Worm (Caenorhabditis elegans) whole organism, L1 larva: ENCODE data around the gene tkr-2.

ENCODE experiments used
- ceh-82 ChIP-seq, 3 experiments: fragments of 150-350 bp in 1 of 3; sonication (generic microtip) in 2 of 3; optimal IDR thresholded peaks; 2 replicates each; lab custom pipeline; 2014 to 2017; ENCODE audit warnings: missing biosample characterization in 3 of 3, missing genetic modification characterization in 3 of 3
- dpl-1 ChIP-seq, 3 experiments: fragments of 150-350 bp in 2 of 3; sonication (generic microtip) in 1 of 3; optimal IDR thresholded peaks; 2 replicates each; lab custom pipeline; 2014 to 2017; ENCODE audit warnings: missing biosample characterization in 3 of 3, missing genetic modification characterization in 3 of 3, missing genetic modification reagents in 3 of 3
- dsc-1 ChIP-seq: sonication (generic microtip); optimal IDR thresholded peaks from 2 replicates; lab custom pipeline; 2016; ENCODE audit warnings: mild to moderate bottlenecking, missing genetic modification characterization, missing compliant biosample characterization
- jun-1 ChIP-seq: fragments of 150-350 bp; optimal IDR thresholded peaks from 2 replicates; lab custom pipeline; 2014; ENCODE audit warnings: missing biosample characterization, missing genetic modification reagents, missing genetic modification characterization
- lin-13 ChIP-seq: fragments of 150-350 bp; optimal IDR thresholded peaks from 2 replicates; lab custom pipeline; 2014; ENCODE audit warnings: missing biosample characterization, missing genetic modification reagents, missing genetic modification characterization
- lin-15B ChIP-seq: fragments of 150-350 bp; sonication (generic microtip); optimal IDR thresholded peaks from 3 replicates; lab custom pipeline; 2014; ENCODE audit warnings: missing biosample characterization, missing genetic modification characterization
- nhr-85 ChIP-seq: sonication (generic microtip); peaks from one replicate; lab custom pipeline; 2016; ENCODE audit warnings: missing genetic modification characterization, inconsistent platforms, missing compliant biosample characterization
- pqm-1 ChIP-seq: sonication (generic microtip); optimal IDR thresholded peaks from 3 replicates; lab custom pipeline; 2017; ENCODE audit warnings: missing biosample characterization, missing genetic modification characterization
- snu-23 ChIP-seq: sonication (generic microtip); optimal IDR thresholded peaks from 2 replicates; lab custom pipeline; 2016; ENCODE audit warnings: missing genetic modification characterization, missing compliant biosample characterization
- tbx-2 ChIP-seq: sonication (generic microtip); optimal IDR thresholded peaks from 2 replicates; lab custom pipeline; 2016; ENCODE audit warnings: missing genetic modification characterization, missing compliant biosample characterization
- unc-86 ChIP-seq: sonication (generic microtip); optimal IDR thresholded peaks from 2 replicates; lab custom pipeline; 2016; ENCODE audit warnings: missing genetic modification characterization, missing compliant biosample characterization

ce11 chrIV:6209337-6209736 is 7.5 kb downstream of the tkr-2 start:
- TF ChIP-seq lin-13 (GFP tag; lab: Kevin White, UChicago) (no peak), tbx-2 (no peak), lin-15B (tag; lab: Kevin White, UChicago) (no peak), snu-23 (GFP tag; lab: Kevin White, UChicago) (no peak), dsc-1 (tag; lab: Kevin White, UChicago) (no peak), nhr-85 (tag; lab: Kevin White, UChicago) (no peak), pqm-1 (tag; lab: Kevin White, UChicago) (no peak), dpl-1 (GFP tag; optimal IDR thresholded peaks at IDR 0.05; lab: Kevin White, UChicago) (no peak), jun-1 (tag; lab: Kevin White, UChicago) (no peak), ceh-82 (tag; optimal IDR thresholded peaks at IDR 0.05; lab: Kevin White, UChicago) (no peak), unc-86 (no peak)
